Fruit fly (Drosophila melanogaster) S2 (cell line): ENCODE results near the gene Polr2L.

Experiments used
- CG8478 ChIP-seq: fragments of >200 bp; optimal IDR thresholded peaks from 2 replicates; lab custom pipeline; 2018
- CTCF ChIP-seq, 2 experiments: fragments of >200 bp; optimal IDR thresholded peaks; 2 replicates each; lab custom pipeline; 2018

Polr2L gene

dm6 chr3R:24764971-24765370 is 47.7 kb downstream of the Polr2L start, which contains the start of gene AstA:
Gene AstA, minus strand, starts transcription at chr3R:24765071.
- TF ChIP-seq CTCF (optimal IDR thresholded peaks at IDR 0.05; lab: Kevin White, UChicago), result no peak
- TF ChIP-seq CG8478 (lab: Kevin White, UChicago), result no peak

- TF ChIP-seq CTCF (optimal IDR thresholded peaks at IDR 0.05; lab: Kevin White, UChicago) (no peak), CG8478 (lab: Kevin White, UChicago) (no peak)
These were observed 49.4 kb downstream of the Polr2L start for dm6 chr3R:24766684-24767083.
